Worm (Caenorhabditis elegans) whole organism, L1 larva: ENCODE data around the gene srsx-21.
A peak's percentile ranks its signal among the peaks of the same experiment; 100 is the strongest.

Experiments
- C34B4.2 ChIP-seq: sonication (generic microtip); optimal IDR thresholded peaks from 2 replicates; lab custom pipeline; 2017; ENCODE audit warnings: mild to moderate bottlenecking, missing genetic modification characterization, missing compliant biosample characterization
- aha-1 ChIP-seq: fragments of 150-350 bp; optimal IDR thresholded peaks from 2 replicates; lab custom pipeline; 2014; ENCODE audit warnings: missing biosample characterization, missing genetic modification characterization
- alr-1 ChIP-seq: fragments of 200-800 bp; sonication (Bioruptor generic); optimal IDR thresholded peaks from 2 replicates; lab custom pipeline; 2018; ENCODE audit warnings: borderline replicate concordance, mild to moderate bottlenecking, missing genetic modification characterization, missing compliant biosample characterization
- blmp-1 ChIP-seq: fragments of 150-350 bp; optimal IDR thresholded peaks from 2 replicates; lab custom pipeline; 2014; ENCODE audit warnings: missing biosample characterization, missing genetic modification characterization
- ceh-90 ChIP-seq: sonication (generic microtip); optimal IDR thresholded peaks from 2 replicates; lab custom pipeline; 2016; ENCODE audit warnings: missing genetic modification characterization, missing compliant biosample characterization
- efl-1 ChIP-seq, 4 experiments: fragments of 150-350 bp; optimal IDR thresholded peaks in 3 of 4; peaks in 1 of 4; 1 replicate in 1 of 4; 2 replicates in 3 of 4; lab custom pipeline; 2014; ENCODE audit warnings: missing biosample characterization in 2 of 4, missing genetic modification characterization in 2 of 4, missing genetic modification reagents in 2 of 4
- egl-13 ChIP-seq: sonication (generic microtip); optimal IDR thresholded peaks from 2 replicates; lab custom pipeline; 2016; ENCODE audit warnings: missing genotype, missing genetic modification reagents, missing genetic modification characterization, missing compliant biosample characterization
- egl-27 ChIP-seq, 2 experiments: fragments of 150-350 bp in 1 of 2; sonication (generic microtip); optimal IDR thresholded peaks; 3 replicates each; lab custom pipeline; 2017 to 2018; ENCODE audit warnings: missing biosample characterization in 2 of 2, missing genetic modification characterization in 2 of 2, missing genetic modification reagents in 2 of 2
- ets-5 ChIP-seq: fragments of 200-800 bp; sonication (Bioruptor generic); IDR thresholded peaks from 2 replicates; pipeline ENCODE4 v1.3.6; 2022; ENCODE audit warnings: missing genetic modification characterization, missing compliant biosample characterization
- fkh-8 ChIP-seq: sonication (generic microtip); optimal IDR thresholded peaks from 2 replicates; lab custom pipeline; 2016; ENCODE audit warnings: mild to moderate bottlenecking, missing genetic modification characterization, missing compliant biosample characterization
- hlh-17 ChIP-seq: fragments of 200-800 bp; sonication (Bioruptor generic); optimal IDR thresholded peaks from 2 replicates; lab custom pipeline; 2018; ENCODE audit warnings: missing genetic modification characterization, mild to moderate bottlenecking, missing compliant biosample characterization, moderate library complexity, borderline replicate concordance
- hpl-2 ChIP-seq: fragments of 150-350 bp; optimal IDR thresholded peaks from 2 replicates; lab custom pipeline; 2014; ENCODE audit warnings: missing biosample characterization, missing genetic modification reagents, missing genetic modification characterization
- isw-1 ChIP-seq: fragments of 200-800 bp; sonication (Bioruptor generic); IDR thresholded peaks from 2 replicates; pipeline ENCODE4 v1.3.6; 2022; ENCODE audit warnings: missing genetic modification characterization, missing compliant biosample characterization
- lin-14 ChIP-seq: fragments of 200-800 bp; sonication (Bioruptor generic); optimal IDR thresholded peaks from 2 replicates; lab custom pipeline; 2018; ENCODE audit warnings: mild to moderate bottlenecking, missing genetic modification characterization, moderate library complexity, missing compliant biosample characterization
- lin-35 ChIP-seq, 2 experiments: fragments of 150-350 bp; optimal IDR thresholded peaks; 2 replicates each; lab custom pipeline; 2014; ENCODE audit warnings: missing biosample characterization in 2 of 2, missing genetic modification characterization in 2 of 2, missing genetic modification reagents in 2 of 2
- lir-3 ChIP-seq: sonication (generic microtip); optimal IDR thresholded peaks from 2 replicates; lab custom pipeline; 2016; ENCODE audit warnings: mild to moderate bottlenecking, missing genetic modification characterization, moderate library complexity, missing compliant biosample characterization; ENCODE audit not compliant: poor library complexity
- mab-9 ChIP-seq: fragments of 200-800 bp; sonication (Bioruptor generic); IDR thresholded peaks from 2 replicates; pipeline ENCODE4 v1.3.6; 2022; ENCODE audit warnings: missing genetic modification reagents, missing genetic modification characterization, missing compliant biosample characterization
- nhr-12 ChIP-seq: sonication (generic microtip); optimal IDR thresholded peaks from 2 replicates; lab custom pipeline; 2017; ENCODE audit warnings: missing biosample characterization, missing genetic modification characterization
- nhr-20 ChIP-seq: sonication (generic microtip); optimal IDR thresholded peaks from 2 replicates; lab custom pipeline; 2016; ENCODE audit warnings: mild to moderate bottlenecking, missing genetic modification characterization, missing compliant biosample characterization
- nhr-71 ChIP-seq: sonication (generic microtip); optimal IDR thresholded peaks from 2 replicates; lab custom pipeline; 2016; ENCODE audit warnings: mild to moderate bottlenecking, missing genetic modification characterization, moderate library complexity, missing compliant biosample characterization
- nhr-76 ChIP-seq: sonication (generic microtip); optimal IDR thresholded peaks from 2 replicates; lab custom pipeline; 2017; ENCODE audit warnings: missing biosample characterization, missing genetic modification characterization
- nhr-77 ChIP-seq: fragments of 150-350 bp; optimal IDR thresholded peaks from 2 replicates; lab custom pipeline; 2014; ENCODE audit warnings: missing biosample characterization, missing genetic modification characterization
- nhr-84 ChIP-seq: sonication (generic microtip); optimal IDR thresholded peaks from 2 replicates; lab custom pipeline; 2017; ENCODE audit warnings: missing biosample characterization, missing genetic modification characterization
- nhr-90 ChIP-seq: sonication (generic microtip); optimal IDR thresholded peaks from 2 replicates; lab custom pipeline; 2016; ENCODE audit warnings: mild to moderate bottlenecking, missing genetic modification characterization, missing compliant biosample characterization; ENCODE audit not compliant: poor library complexity
- rnt-1 ChIP-seq: sonication (generic microtip); optimal IDR thresholded peaks from 2 replicates; lab custom pipeline; 2016; ENCODE audit warnings: mild to moderate bottlenecking, missing genetic modification characterization, moderate library complexity, missing compliant biosample characterization
- skn-1 ChIP-seq: fragments of 150-350 bp; optimal IDR thresholded peaks from 2 replicates; lab custom pipeline; 2014; ENCODE audit warnings: missing biosample characterization, missing genetic modification characterization
- snpc-4 ChIP-seq: fragments of 150-350 bp; optimal IDR thresholded peaks from 2 replicates; lab custom pipeline; 2014; ENCODE audit warnings: missing biosample characterization, missing genetic modification characterization
- snu-23 ChIP-seq: sonication (generic microtip); optimal IDR thresholded peaks from 2 replicates; lab custom pipeline; 2016; ENCODE audit warnings: missing genetic modification characterization, missing compliant biosample characterization
- sptf-1 ChIP-seq: fragments of 150-350 bp; optimal IDR thresholded peaks from 2 replicates; lab custom pipeline; 2014; ENCODE audit warnings: missing biosample characterization, missing genetic modification characterization
- unc-62 ChIP-seq: fragments of 150-350 bp; optimal IDR thresholded peaks from 2 replicates; lab custom pipeline; 2014; ENCODE audit warnings: missing biosample characterization, missing genetic modification reagents, missing genetic modification characterization
- xbp-1 ChIP-seq: sonication (generic microtip); optimal IDR thresholded peaks from 2 replicates; lab custom pipeline; 2016; ENCODE audit warnings: missing genetic modification characterization, missing compliant biosample characterization
- zag-1 ChIP-seq: fragments of 150-350 bp; optimal IDR thresholded peaks from 2 replicates; lab custom pipeline; 2014; ENCODE audit warnings: missing biosample characterization, missing genetic modification characterization
- zip-4 ChIP-seq: fragments of 200-800 bp; sonication (Bioruptor generic); optimal IDR thresholded peaks from 2 replicates; lab custom pipeline; 2018; ENCODE audit warnings: mild to moderate bottlenecking, missing genetic modification characterization, moderate library complexity, missing compliant biosample characterization

Gene srsx-21

ce11 chrV:9871339-9871738, 33.6 kb downstream of the srsx-21 start, which contains the start of gene srab-18:
TSS of gene srab-18 (minus strand) at chrV:9871439.
- no peak for TF ChIP-seq zag-1 (tag; lab: Kevin White, UChicago)
- no peak for TF ChIP-seq alr-1 (tag; lab: Kevin White, UChicago)
- no peak for TF ChIP-seq mab-9 (GFP tag; lab: Robert Waterston, UW)
- TF ChIP-seq nhr-71, result no peak
- TF ChIP-seq xbp-1, result no peak
- TF ChIP-seq snu-23 (GFP tag; lab: Kevin White, UChicago), result no peak
- TF ChIP-seq isw-1 (GFP tag; lab: Robert Waterston, UW), result no peak
- no peak for TF ChIP-seq C34B4.2
- no peak for TF ChIP-seq ceh-90
- TF ChIP-seq nhr-12 (tag; lab: Kevin White, UChicago), result no peak
- TF ChIP-seq nhr-77 (tag; lab: Kevin White, UChicago), result no peak
- no peak for TF ChIP-seq ets-5 (GFP tag; lab: Robert Waterston, UW)
- no peak for TF ChIP-seq lin-35 (GFP tag; optimal IDR thresholded peaks at IDR 0.05; lab: Kevin White, UChicago)
- TF ChIP-seq hpl-2 (GFP tag; lab: Kevin White, UChicago), result no peak
- TF ChIP-seq rnt-1, result no peak
- TF ChIP-seq aha-1, result no peak

ce11 chrV:9879404-9879803, 41.6 kb downstream of the srsx-21 start, which contains the start of gene srab-26:
TSS of gene srab-26 (minus strand) at chrV:9879504.
- TF ChIP-seq nhr-20 (tag; lab: Kevin White, UChicago) (no peak), nhr-76 (tag; lab: Kevin White, UChicago) (no peak), nhr-90 (tag; lab: Kevin White, UChicago) (no peak), lin-14 (no peak), sptf-1 (tag; lab: Kevin White, UChicago) (no peak), ceh-90 (no peak), egl-13 (tag; lab: Kevin White, UChicago) (no peak), skn-1 (tag; lab: Kevin White, UChicago) (no peak), egl-27 (tag; optimal IDR thresholded peaks at IDR 0.05; lab: Kevin White, UChicago) (no peak)

DNA sequence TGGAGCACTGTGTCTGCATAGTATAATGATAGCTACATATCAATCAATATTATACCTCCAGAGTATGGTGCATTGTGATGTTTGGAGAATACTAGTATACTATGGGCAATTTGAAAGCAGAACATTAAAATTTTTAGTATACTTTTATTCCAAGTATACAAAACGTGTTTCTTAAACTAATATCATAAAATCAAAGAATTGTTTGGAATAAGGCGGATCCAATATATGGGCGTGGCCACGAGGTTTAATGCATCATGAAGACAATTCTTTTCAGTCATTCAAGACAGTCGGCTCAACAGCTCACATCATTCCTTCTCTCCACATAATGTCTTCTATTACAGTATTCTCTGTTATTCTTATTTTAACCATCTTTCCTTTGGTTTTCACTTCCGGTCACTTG, 42.1 kb downstream of the srsx-21 start, which contains the start of gene sdz-31:
sdz-31 (plus strand) TSS at position 301 of the 400 bp plus-strand sequence.
- TF ChIP-seq zip-4 (GFP tag; lab: Kevin White, UChicago), result no peak
- no peak for TF ChIP-seq unc-62
- no peak for TF ChIP-seq lir-3 (tag; lab: Kevin White, UChicago)
- no peak for TF ChIP-seq hlh-17 (GFP tag; lab: Kevin White, UChicago)
- no peak for TF ChIP-seq skn-1 (tag; lab: Kevin White, UChicago)
- no peak for TF ChIP-seq snpc-4 (tag; lab: Kevin White, UChicago)
- no peak for TF ChIP-seq nhr-84 (tag; lab: Kevin White, UChicago)

DNA sequence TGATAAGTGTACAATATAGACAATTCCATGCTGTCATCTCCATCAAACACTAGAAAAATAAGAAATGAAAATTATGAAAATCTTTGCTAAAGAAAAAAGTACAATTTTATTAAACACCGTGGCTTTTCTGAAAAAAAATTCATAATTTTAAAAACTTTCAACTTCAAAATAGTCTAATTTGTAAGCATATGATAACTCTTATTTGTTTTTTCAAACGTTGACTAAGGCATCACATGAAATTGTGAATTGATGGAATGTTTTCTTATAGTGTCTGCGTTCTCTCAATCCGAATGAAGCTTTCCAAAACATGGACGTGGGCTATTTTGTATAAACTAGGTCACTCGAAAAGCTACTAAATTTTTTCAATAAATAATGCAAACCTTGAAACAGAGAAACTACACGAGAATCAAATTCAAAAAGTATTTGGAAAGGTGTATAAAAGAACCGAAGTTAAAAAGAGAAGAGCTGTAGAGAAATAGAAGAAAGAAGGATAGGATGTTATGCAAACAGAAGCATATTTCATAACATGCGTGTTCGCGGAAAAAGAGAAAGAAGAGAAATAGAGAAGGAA, 48.2 kb downstream of the srsx-21 start, which contains the start of gene clp-9:
clp-9 (minus strand) TSS at position 51 of the 571 bp plus-strand sequence.
- TF ChIP-seq efl-1 (optimal IDR thresholded peaks at IDR 0.05; lab: Kevin White, UChicago) (peak in 1 of 2 experiments; percentile 24), efl-1 (GFP tag; optimal IDR thresholded peaks at IDR 0.05 in 1 of 2; lab: Kevin White, UChicago) (no peak), skn-1 (tag; lab: Kevin White, UChicago) (peak; percentile 22), fkh-8 (tag; lab: Kevin White, UChicago) (peak; percentile 20), blmp-1 (tag; lab: Kevin White, UChicago) (peak; percentile 8), nhr-12 (tag; lab: Kevin White, UChicago) (no peak)
